Worm (Caenorhabditis elegans) whole organism, mixed stage, embryonic: Measurements from ENCODE around the gene gut-2.
A peak's percentile ranks its signal among the peaks of the same experiment; 100 is the strongest.

Experiments
- M03D4.4 ChIP-seq: sonication (generic microtip); optimal IDR thresholded peaks from 2 replicates; lab custom pipeline; 2017; ENCODE audit warnings: mild to moderate bottlenecking, missing genetic modification characterization, missing compliant biosample characterization
- bed-3 ChIP-seq: fragments of 200-800 bp; sonication (Bioruptor generic); optimal IDR thresholded peaks from 3 replicates; lab custom pipeline; 2018; ENCODE audit warnings: mild to moderate bottlenecking, missing genetic modification characterization, moderate library complexity, missing compliant biosample characterization
- blmp-1 ChIP-seq: fragments of 150-350 bp; optimal IDR thresholded peaks from 2 replicates; lab custom pipeline; 2014; ENCODE audit warnings: missing biosample characterization, missing genetic modification characterization
- ceh-39 ChIP-seq: fragments of 150-350 bp; optimal IDR thresholded peaks from 2 replicates; lab custom pipeline; 2014; ENCODE audit warnings: missing biosample characterization, missing genetic modification characterization
- ceh-43 ChIP-seq: fragments of 200-800 bp; sonication (Bioruptor generic); optimal IDR thresholded peaks from 2 replicates; lab custom pipeline; 2018; ENCODE audit warnings: mild to moderate bottlenecking, missing genetic modification characterization, moderate library complexity, missing compliant biosample characterization
- ceh-83 ChIP-seq: fragments of 200-800 bp; sonication (Bioruptor generic); optimal IDR thresholded peaks from 2 replicates; lab custom pipeline; 2018; ENCODE audit warnings: mild to moderate bottlenecking, missing genetic modification characterization, missing compliant biosample characterization
- ces-1 ChIP-seq: fragments of 150-350 bp; optimal IDR thresholded peaks from 2 replicates; lab custom pipeline; 2014; ENCODE audit warnings: missing biosample characterization, missing genetic modification reagents, missing genetic modification characterization
- cnd-1 ChIP-seq: fragments of 200-800 bp; sonication (Bioruptor generic); optimal IDR thresholded peaks from 2 replicates; lab custom pipeline; 2018; ENCODE audit warnings: mild to moderate bottlenecking, missing genetic modification characterization, missing compliant biosample characterization
- drap-1 ChIP-seq: fragments of 200-800 bp; sonication (Bioruptor generic); optimal IDR thresholded peaks from 3 replicates; lab custom pipeline; 2018; ENCODE audit warnings: mild to moderate bottlenecking, missing genetic modification characterization, missing compliant biosample characterization
- elt-1 ChIP-seq: sonication (generic microtip); optimal IDR thresholded peaks from 2 replicates; lab custom pipeline; 2017; ENCODE audit warnings: missing genetic modification characterization, mild to moderate bottlenecking, missing compliant biosample characterization, antibody characterized with exemption, moderate library complexity, borderline replicate concordance; ENCODE audit not compliant: insufficient read depth
- elt-3 ChIP-seq: fragments of 150-350 bp; optimal IDR thresholded peaks from 2 replicates; lab custom pipeline; 2014; ENCODE audit warnings: missing biosample characterization, missing genetic modification characterization
- flh-1 ChIP-seq: fragments of 200-800 bp; sonication (Bioruptor generic); optimal IDR thresholded peaks from 2 replicates; lab custom pipeline; 2018; ENCODE audit warnings: mild to moderate bottlenecking, missing genetic modification characterization, moderate library complexity, missing compliant biosample characterization
- ham-2 ChIP-seq: fragments of 200-800 bp; sonication (Bioruptor generic); optimal IDR thresholded peaks from 2 replicates; lab custom pipeline; 2018; ENCODE audit warnings: mild to moderate bottlenecking, missing genetic modification characterization, missing compliant biosample characterization
- hlh-1 ChIP-seq: fragments of 150-350 bp; optimal IDR thresholded peaks from 2 replicates; lab custom pipeline; 2014; ENCODE audit warnings: missing biosample characterization, missing genetic modification reagents, missing genetic modification characterization
- lin-13 ChIP-seq: fragments of 150-350 bp; optimal IDR thresholded peaks from 2 replicates; lab custom pipeline; 2014; ENCODE audit warnings: missing biosample characterization, missing genetic modification characterization
- lin-32 ChIP-seq: fragments of 200-800 bp; sonication (Bioruptor generic); optimal IDR thresholded peaks from 2 replicates; lab custom pipeline; 2018; ENCODE audit warnings: mild to moderate bottlenecking, missing genetic modification characterization, missing compliant biosample characterization
- lsy-2 ChIP-seq: fragments of 150-350 bp; optimal IDR thresholded peaks from 2 replicates; lab custom pipeline; 2014; ENCODE audit warnings: missing biosample characterization, missing genetic modification characterization
- mab-5 ChIP-seq: fragments of 150-350 bp; optimal IDR thresholded peaks from 2 replicates; lab custom pipeline; 2014; ENCODE audit warnings: missing biosample characterization, missing genetic modification characterization
- mep-1 ChIP-seq: fragments of 150-350 bp; optimal IDR thresholded peaks from 2 replicates; lab custom pipeline; 2017; ENCODE audit warnings: missing biosample characterization, missing genetic modification reagents, missing genetic modification characterization, inconsistent platforms
- mls-2 ChIP-seq: sonication (generic microtip); optimal IDR thresholded peaks from 2 replicates; lab custom pipeline; 2016; ENCODE audit warnings: mild to moderate bottlenecking, missing genetic modification characterization, moderate library complexity, missing compliant biosample characterization
- nhr-12 ChIP-seq: fragments of 150-350 bp; optimal IDR thresholded peaks from 2 replicates; lab custom pipeline; 2014; ENCODE audit warnings: missing biosample characterization, missing genetic modification characterization
- nhr-2 ChIP-seq: fragments of 150-350 bp; optimal IDR thresholded peaks from 2 replicates; lab custom pipeline; 2014; ENCODE audit warnings: missing biosample characterization, missing genetic modification characterization
- nhr-237 ChIP-seq: fragments of 150-350 bp; optimal IDR thresholded peaks from 2 replicates; lab custom pipeline; 2014; ENCODE audit warnings: missing biosample characterization, missing genetic modification characterization
- nhr-28 ChIP-seq: fragments of 150-350 bp; optimal IDR thresholded peaks from 2 replicates; lab custom pipeline; 2014; ENCODE audit warnings: missing biosample characterization, missing genetic modification characterization
- nhr-76 ChIP-seq: sonication (generic microtip); optimal IDR thresholded peaks from 2 replicates; lab custom pipeline; 2017; ENCODE audit warnings: missing biosample characterization, missing genetic modification characterization
- pha-4 ChIP-seq: fragments of 150-350 bp; optimal IDR thresholded peaks from 2 replicates; lab custom pipeline; 2018; ENCODE audit warnings: missing biosample characterization, missing genetic modification reagents, missing genetic modification characterization
- sem-2 ChIP-seq: fragments of 200-800 bp; sonication (Bioruptor generic); optimal IDR thresholded peaks from 2 replicates; lab custom pipeline; 2018; ENCODE audit warnings: mild to moderate bottlenecking, missing genetic modification characterization, missing compliant biosample characterization
- snpc-4 ChIP-seq: fragments of 150-350 bp; optimal IDR thresholded peaks from 2 replicates; lab custom pipeline; 2014; ENCODE audit warnings: missing biosample characterization, missing genetic modification characterization
- sptf-1 ChIP-seq: sonication (generic microtip); optimal IDR thresholded peaks from 2 replicates; lab custom pipeline; 2017; ENCODE audit warnings: mild to moderate bottlenecking, missing genetic modification characterization, moderate library complexity, missing compliant biosample characterization
- tbx-8 ChIP-seq: fragments of 200-800 bp; sonication (Bioruptor generic); optimal IDR thresholded peaks from 2 replicates; lab custom pipeline; 2018; ENCODE audit warnings: mild to moderate bottlenecking, missing genetic modification characterization, moderate library complexity, missing compliant biosample characterization
- unc-120 ChIP-seq: sonication (generic microtip); optimal IDR thresholded peaks from 2 replicates; lab custom pipeline; 2017; ENCODE audit warnings: missing genetic modification characterization, missing compliant biosample characterization; ENCODE audit not compliant: poor library complexity, severe bottlenecking
- unc-39 ChIP-seq: fragments of 150-350 bp; optimal IDR thresholded peaks from 2 replicates; lab custom pipeline; 2014; ENCODE audit warnings: missing biosample characterization, missing genetic modification characterization
- unc-62 ChIP-seq: fragments of 150-350 bp; optimal IDR thresholded peaks from 2 replicates; lab custom pipeline; 2014; ENCODE audit warnings: missing biosample characterization, missing genetic modification reagents, missing genetic modification characterization
- zip-8 ChIP-seq: fragments of 150-350 bp; optimal IDR thresholded peaks from 2 replicates; lab custom pipeline; 2014; ENCODE audit warnings: missing biosample characterization, missing genetic modification characterization
- ztf-11 ChIP-seq: fragments of 150-350 bp; optimal IDR thresholded peaks from 2 replicates; lab custom pipeline; 2014; ENCODE audit warnings: missing biosample characterization, missing genetic modification characterization

Gene gut-2

DNA sequence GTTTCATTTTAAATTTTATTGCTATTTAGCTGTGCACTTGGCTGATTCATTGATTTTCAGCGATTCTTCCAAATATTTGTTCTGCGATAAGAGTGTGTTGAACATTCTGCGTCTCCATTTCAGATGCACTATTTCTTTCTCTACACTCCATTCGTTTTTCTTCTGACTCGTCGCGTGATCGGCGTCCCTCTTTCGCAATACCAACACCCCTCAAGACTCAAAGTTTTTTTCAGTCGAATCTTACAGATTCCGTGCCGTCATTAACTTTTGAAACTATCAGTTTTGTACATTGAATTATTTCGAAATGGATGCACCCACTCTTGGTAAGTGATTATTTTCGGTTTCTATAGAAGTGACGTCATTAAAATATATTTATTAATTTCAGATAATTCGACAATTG is 34.5 kb upstream of the gut-2 start, which contains the start of gene frm-10:
TSS of gene frm-10 (plus strand) at position 234 of the 400 bp plus-strand sequence.
- TF ChIP-seq mep-1 (tag; lab: Kevin White, UChicago) (peak; percentile 4), sptf-1 (tag; lab: Kevin White, UChicago) (no peak), nhr-237 (tag; lab: Kevin White, UChicago) (peak; percentile 49), elt-3 (tag; lab: Kevin White, UChicago) (peak; percentile 56)

DNA sequence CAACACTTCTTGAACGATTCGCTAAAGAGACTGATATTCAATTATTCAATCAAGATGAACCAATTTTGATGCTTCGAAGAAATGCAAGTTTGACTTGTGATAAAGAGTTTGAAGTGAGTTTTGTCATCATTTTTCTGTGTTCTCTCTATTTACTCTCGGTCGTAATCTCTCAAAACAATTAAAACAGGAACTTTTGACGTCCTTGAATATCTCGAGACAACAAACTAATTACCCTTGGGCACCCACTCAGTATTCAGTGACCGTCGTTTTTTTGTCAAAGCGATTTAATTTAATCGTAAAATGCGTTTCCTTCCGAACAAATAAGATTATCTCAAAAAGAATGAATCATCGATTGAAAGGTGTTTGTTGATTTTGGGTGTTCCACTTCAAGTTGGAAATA is 33.4 kb upstream of the gut-2 start:
- TF ChIP-seq ces-1 (GFP tag; lab: Kevin White, UChicago): peak; percentile 16
- no peak for TF ChIP-seq lin-13
- no peak for TF ChIP-seq ham-2

DNA sequence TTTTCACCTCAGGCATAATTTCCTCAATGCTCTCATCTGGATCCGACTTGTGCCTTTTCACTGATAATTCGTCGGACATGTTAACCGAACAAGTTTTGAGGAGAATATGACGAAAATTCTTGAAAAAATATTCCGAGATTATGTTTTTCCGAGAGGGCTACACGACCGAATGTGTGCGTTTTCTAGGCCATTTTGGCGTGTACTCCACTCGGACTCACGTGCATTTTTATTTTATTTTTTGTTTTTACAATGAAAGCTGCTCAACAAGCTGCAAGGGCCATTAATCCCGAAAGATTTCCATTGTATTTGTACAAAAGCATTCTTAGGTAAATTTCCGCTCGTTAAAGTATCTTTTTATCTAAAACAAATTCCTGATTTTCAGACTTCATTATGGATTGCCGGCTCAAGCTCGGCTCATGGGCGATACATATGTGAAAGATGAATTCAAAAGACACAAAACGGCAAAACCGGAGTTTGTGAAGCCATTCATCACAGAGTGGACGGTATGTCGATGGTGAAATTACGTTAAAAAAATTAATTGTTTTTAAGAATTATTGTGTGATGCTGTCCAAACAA is 29.2 kb upstream of the gut-2 start, which contains the start of the genes F25H9.6 and F25H9.7:
TSS of gene F25H9.6 (minus strand) at position 172 of the 576 bp plus-strand sequence.
TSS of gene F25H9.7 (plus strand) at position 187 of the 576 bp plus-strand sequence.
- no peak for TF ChIP-seq zip-8
- TF ChIP-seq nhr-2 (tag; lab: Kevin White, UChicago): no peak
- TF ChIP-seq tbx-8 (GFP tag; lab: Kevin White, UChicago): no peak
- peak; percentile 52 for TF ChIP-seq mep-1 (tag; lab: Kevin White, UChicago)
- TF ChIP-seq nhr-237 (tag; lab: Kevin White, UChicago): no peak
- TF ChIP-seq ceh-83: no peak
- no peak for TF ChIP-seq ham-2
- no peak for TF ChIP-seq mls-2 (tag; lab: Kevin White, UChicago)
- TF ChIP-seq cnd-1 (tag; lab: Kevin White, UChicago): peak; percentile 55
- TF ChIP-seq unc-39: no peak
- TF ChIP-seq ces-1 (GFP tag; lab: Kevin White, UChicago): peak; percentile 49
- no peak for TF ChIP-seq mab-5 (tag; lab: Kevin White, UChicago)
- TF ChIP-seq ceh-39: no peak
- peak; percentile 33 for TF ChIP-seq lin-13
- TF ChIP-seq unc-120: no peak
- TF ChIP-seq ztf-11: no peak
- TF ChIP-seq M03D4.4 (tag; lab: Kevin White, UChicago): no peak
- no peak for TF ChIP-seq elt-1 (tag; lab: Kevin White, UChicago)
- no peak for TF ChIP-seq unc-62
- no peak for TF ChIP-seq ceh-43 (GFP tag; lab: Kevin White, UChicago)
- TF ChIP-seq hlh-1 (tag; lab: Kevin White, UChicago): no peak
- no peak for TF ChIP-seq elt-3 (tag; lab: Kevin White, UChicago)
- no peak for TF ChIP-seq nhr-12
- peak; percentile 78 for TF ChIP-seq sptf-1 (tag; lab: Kevin White, UChicago)
- no peak for TF ChIP-seq lin-32 (GFP tag; lab: Kevin White, UChicago)
- no peak for TF ChIP-seq nhr-28 (tag; lab: Kevin White, UChicago)
- TF ChIP-seq drap-1 (GFP tag; lab: Kevin White, UChicago): peak; percentile 30
- no peak for TF ChIP-seq lsy-2
- TF ChIP-seq snpc-4 (tag; lab: Kevin White, UChicago): no peak
- no peak for TF ChIP-seq sem-2 (GFP tag; lab: Kevin White, UChicago)
- no peak for TF ChIP-seq flh-1 (GFP tag; lab: Kevin White, UChicago)
- TF ChIP-seq bed-3 (GFP tag; lab: Kevin White, UChicago): no peak
- no peak for TF ChIP-seq nhr-76
- TF ChIP-seq blmp-1 (tag; lab: Kevin White, UChicago): no peak
- TF ChIP-seq pha-4 (tag; lab: Kevin White, UChicago): no peak

DNA sequence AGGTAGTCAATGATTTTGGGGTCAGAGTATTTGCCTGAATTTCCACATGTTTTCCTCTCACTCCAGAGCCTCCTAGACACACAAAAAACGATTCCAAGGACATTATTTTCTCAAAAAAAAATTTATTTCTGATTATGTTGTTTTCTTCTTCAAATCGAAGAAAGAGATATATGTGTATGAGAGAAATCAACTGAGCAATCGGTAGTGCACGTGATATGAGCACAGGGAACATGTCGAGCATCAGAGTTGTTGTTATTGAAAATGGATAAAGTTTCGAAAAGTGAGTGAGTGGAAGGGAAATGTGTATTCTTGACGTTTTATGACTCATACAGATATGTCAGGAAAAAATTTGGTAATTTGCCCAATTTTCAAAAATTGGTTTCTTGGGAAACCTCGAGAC is 25.4 kb upstream of the gut-2 start:
- TF ChIP-seq mep-1 (tag; lab: Kevin White, UChicago) (no peak), M03D4.4 (tag; lab: Kevin White, UChicago) (no peak), nhr-2 (tag; lab: Kevin White, UChicago) (no peak), bed-3 (GFP tag; lab: Kevin White, UChicago) (no peak), pha-4 (tag; lab: Kevin White, UChicago) (no peak), ham-2 (no peak), sem-2 (GFP tag; lab: Kevin White, UChicago) (no peak), elt-1 (tag; lab: Kevin White, UChicago) (no peak), mls-2 (tag; lab: Kevin White, UChicago) (no peak), lin-13 (no peak), elt-3 (tag; lab: Kevin White, UChicago) (no peak), unc-39 (no peak), flh-1 (GFP tag; lab: Kevin White, UChicago) (no peak), ceh-43 (GFP tag; lab: Kevin White, UChicago) (no peak), ces-1 (GFP tag; lab: Kevin White, UChicago) (no peak), sptf-1 (tag; lab: Kevin White, UChicago) (no peak), unc-62 (no peak), cnd-1 (tag; lab: Kevin White, UChicago) (no peak), unc-120 (no peak), ztf-11 (no peak)
- TF ChIP-seq, all 35 proteins: peak for 0
